Fruit fly (Drosophila melanogaster) whole organism, embryonic: Measurements from ENCODE around the gene Ugt36F1.

Experiments used
- CG13296 ChIP-seq: fragments of 200-800 bp; sonication (Bioruptor generic); optimal IDR thresholded peaks from 3 replicates; lab custom pipeline; 2018; ENCODE audit warnings: missing biosample characterization, mild to moderate bottlenecking, missing genetic modification characterization
- CG18262 ChIP-seq: fragments of 200-800 bp; optimal IDR thresholded peaks from 3 replicates; lab custom pipeline; 2019; ENCODE audit warnings: missing biosample characterization, mild to moderate bottlenecking, missing genetic modification characterization, moderate library complexity
- CG7839 ChIP-seq: fragments of 200-800 bp; sonication (Bioruptor generic); optimal IDR thresholded peaks from 3 replicates; lab custom pipeline; 2018; ENCODE audit warnings: missing biosample characterization, mild to moderate bottlenecking, missing genetic modification characterization, moderate library complexity
- Camta ChIP-seq: fragments of 200-800 bp; sonication (Bioruptor generic); optimal IDR thresholded peaks from 2 replicates; lab custom pipeline; 2016; ENCODE audit warnings: missing biosample characterization, missing genetic modification characterization
- NK7.1 ChIP-seq: fragments of 200-800 bp; sonication (Bioruptor generic); optimal IDR thresholded peaks from 3 replicates; lab custom pipeline; 2016; ENCODE audit warnings: missing biosample characterization, missing genetic modification characterization
- Nf-YA ChIP-seq: fragments of 200-800 bp; sonication (Bioruptor generic); IDR thresholded peaks from 2 replicates; pipeline ENCODE4 v1.3.6; 2022; ENCODE audit warnings: missing biosample characterization, missing genetic modification characterization
- ash1 ChIP-seq: fragments of 200-800 bp; sonication (Bioruptor generic); optimal IDR thresholded peaks from 2 replicates; lab custom pipeline; 2018; ENCODE audit warnings: missing biosample characterization, mild to moderate bottlenecking, missing genetic modification characterization
- cato ChIP-seq: fragments of 200-800 bp; sonication (Bioruptor generic); optimal IDR thresholded peaks from 2 replicates; lab custom pipeline; 2016; ENCODE audit warnings: missing biosample characterization, missing genetic modification characterization, borderline replicate concordance
- chif ChIP-seq, 2 experiments: fragments of 200-800 bp; sonication (Bioruptor generic); optimal IDR thresholded peaks; 3 replicates each; lab custom pipeline; 2016; ENCODE audit warnings: missing biosample characterization in 2 of 2, missing genetic modification characterization in 2 of 2
- dan ChIP-seq: fragments of 200-800 bp; sonication (Bioruptor generic); IDR thresholded peaks from 2 replicates; pipeline ENCODE4 v1.3.6; 2022; ENCODE audit warnings: missing biosample characterization, missing genetic modification characterization
- eyg ChIP-seq: fragments of 200-800 bp; sonication (Bioruptor generic); optimal IDR thresholded peaks from 3 replicates; lab custom pipeline; 2016; ENCODE audit warnings: missing biosample characterization, missing genetic modification characterization
- lilli ChIP-seq: fragments of 200-800 bp; sonication (Bioruptor generic); optimal IDR thresholded peaks from 3 replicates; lab custom pipeline; 2016; ENCODE audit warnings: missing biosample characterization, missing genetic modification characterization
- pnt ChIP-seq: fragments of 200-800 bp; sonication (Bioruptor generic); optimal IDR thresholded peaks from 3 replicates; lab custom pipeline; 2016; ENCODE audit warnings: missing biosample characterization, missing genetic modification characterization
- sim ChIP-seq: fragments of 200-800 bp; sonication (Bioruptor generic); IDR thresholded peaks from 2 replicates; pipeline ENCODE4 v1.3.6; 2022; ENCODE audit warnings: missing biosample characterization, missing genetic modification characterization

dm6 chr2L:18810960-18811642 is 8.0 kb upstream of the Ugt36F1 start, which contains the start of the genes CG10570 and CG42502:
- no peak for TF ChIP-seq NK7.1 (GFP tag; lab: Kevin White, UChicago)
- no peak for TF ChIP-seq chif (GFP tag; optimal IDR thresholded peaks at IDR 0.05; lab: Kevin White, UChicago)
- TF ChIP-seq Camta (GFP tag; lab: Kevin White, UChicago), result no peak
- TF ChIP-seq sim (GFP tag; lab: Robert Waterston, UW), result no peak
- TF ChIP-seq eyg (GFP tag; lab: Kevin White, UChicago), result no peak
- peak; percentile 5 for TF ChIP-seq CG7839 (tag; lab: Kevin White, UChicago)
- no peak for TF ChIP-seq pnt (GFP tag; lab: Kevin White, UChicago)
- TF ChIP-seq dan, result no peak
- TF ChIP-seq Nf-YA (GFP tag; lab: Robert Waterston, UW), result no peak
- TF ChIP-seq cato (GFP tag; lab: Kevin White, UChicago), result no peak
- no peak for TF ChIP-seq lilli (GFP tag; lab: Kevin White, UChicago)
- no peak for TF ChIP-seq CG13296 (GFP tag; lab: Kevin White, UChicago)
- TF ChIP-seq ash1 (GFP tag; lab: Kevin White, UChicago), result no peak
- peak; percentile 1 for TF ChIP-seq CG18262 (tag; lab: Kevin White, UChicago)
